Worm (Caenorhabditis elegans) whole organism, young adult: ENCODE results near the gene Y39E4A.1.

ENCODE experiments used
- him-1 ChIP-seq: sonication (generic microtip); optimal IDR thresholded peaks from 2 replicates; lab custom pipeline; 2016; ENCODE audit warnings: missing genotype, missing genetic modification reagents, missing genetic modification characterization, missing compliant biosample characterization
- nfya-1 ChIP-seq: sonication (generic microtip); optimal IDR thresholded peaks from 2 replicates; lab custom pipeline; 2017; ENCODE audit warnings: antibody characterized with exemption, missing compliant biosample characterization, missing genetic modification characterization, borderline replicate concordance; ENCODE audit not compliant: insufficient read depth

- TF ChIP-seq nfya-1 (tag; lab: Kevin White, UChicago) (no peak), him-1 (tag; lab: Kevin White, UChicago) (no peak)
Measured at ce11 chrIII:12932776-12933175, 18.4 kb upstream of the Y39E4A.1 start.
